Fruit fly (Drosophila melanogaster): ENCODE data around the gene CG34355.
A peak's percentile ranks its signal among the peaks of the same experiment; 100 is the strongest.

Gene CG34355

DNA sequence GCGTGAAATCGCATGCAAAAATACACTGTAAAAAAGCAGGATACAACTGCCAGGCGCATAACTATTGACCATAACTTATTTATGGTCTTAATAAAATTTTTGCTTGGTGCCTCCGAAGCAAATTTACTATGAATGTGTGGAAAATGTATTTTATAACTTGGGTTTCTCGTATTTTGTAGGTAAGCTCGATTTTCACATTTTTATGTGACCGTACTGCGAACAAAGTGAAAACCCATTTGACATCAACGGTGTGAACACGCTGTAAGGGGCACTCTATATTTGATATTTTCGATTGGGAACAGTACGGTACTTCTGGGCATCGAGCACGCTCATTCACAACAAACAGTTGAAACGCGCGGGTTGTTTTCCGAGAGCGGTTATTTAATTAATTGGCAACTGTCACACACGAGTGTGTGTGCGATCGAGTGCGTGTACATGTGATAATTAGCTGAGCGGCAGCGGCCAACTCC, 22.2 kb upstream of the CG34355 start, which contains the start of the genes Nup98-96 and mbc (continued):
- peak; percentile 86 for TF ChIP-seq chm (GFP tag; IDR thresholded peaks at IDR 0.05)
- peak; percentile 83 for TF ChIP-seq CG3995 (GFP tag; optimal IDR thresholded peaks at IDR 0.05)
- TF ChIP-seq trh (GFP tag; optimal IDR thresholded peaks at IDR 0.05), result peak; percentile 80
- peak; percentile 93 for TF ChIP-seq CoRest (tag; optimal IDR thresholded peaks at IDR 0.05)
- no peak for TF ChIP-seq prd (optimal IDR thresholded peaks at IDR 0.05)
- peak; percentile 92 for TF ChIP-seq prd (GFP tag; IDR thresholded peaks at IDR 0.05)
- TF ChIP-seq Xrp1 (GFP tag; IDR thresholded peaks at IDR 0.05), result peak; percentile 80
- TF ChIP-seq bbx (GFP tag; IDR thresholded peaks at IDR 0.05; ENCODE audit: partially characterized antibody), result peak; percentile 45; the same call in 1 of the 2 replicates
- TF ChIP-seq grn (GFP tag; optimal IDR thresholded peaks at IDR 0.05), result peak; percentile 3
- TF ChIP-seq Bgb (GFP tag; IDR thresholded peaks at IDR 0.05; ENCODE audit: partially characterized antibody), result peak; percentile 63; the same call in 1 of the 2 replicates
- TF ChIP-seq Abd-B (GFP tag; optimal IDR thresholded peaks at IDR 0.05), result peak; percentile 92
- TF ChIP-seq CG13775 (GFP tag; optimal IDR thresholded peaks at IDR 0.05), result peak; percentile 92
- TF ChIP-seq trem (tag; optimal IDR thresholded peaks at IDR 0.05), result peak; percentile 91
- peak; percentile 82 for TF ChIP-seq croc (GFP tag; conservative IDR thresholded peaks at IDR 0.05)
- peak; percentile 92 for TF ChIP-seq CG14441 (GFP tag; IDR thresholded peaks at IDR 0.05)
- peak; percentile 83 for TF ChIP-seq NC2α (GFP tag; optimal IDR thresholded peaks at IDR 0.05)
- TF ChIP-seq mld (GFP tag; IDR thresholded peaks at IDR 0.05; ENCODE audit: partially characterized antibody), result no peak
- TF ChIP-seq Ptx1 (GFP tag; IDR thresholded peaks at IDR 0.05), result peak; percentile 91
- TF ChIP-seq Scr (GFP tag; IDR thresholded peaks at IDR 0.05; ENCODE audit: partially characterized antibody), result peak; percentile 42
- peak; percentile 80 for TF ChIP-seq CG12299 (tag; optimal IDR thresholded peaks at IDR 0.05)
- TF ChIP-seq zfh1 (GFP tag; IDR thresholded peaks at IDR 0.05), result peak; percentile 70; the same call in 2 of the 3 replicates
- peak; percentile 85 for TF ChIP-seq Dad (GFP tag; optimal IDR thresholded peaks at IDR 0.05)
- no peak for TF ChIP-seq sna (GFP tag; IDR thresholded peaks at IDR 0.05; ENCODE audit: partially characterized antibody)
- peak; percentile 90 for TF ChIP-seq CG2712 (tag; optimal IDR thresholded peaks at IDR 0.05)
- peak; percentile 48; the same call in 1 of the 3 replicates for TF ChIP-seq gce (GFP tag; IDR thresholded peaks at IDR 0.05)
- peak; percentile 94 for TF ChIP-seq CHES-1-like (GFP tag; optimal IDR thresholded peaks at IDR 0.05)
- TF ChIP-seq CG17802 (tag; optimal IDR thresholded peaks at IDR 0.05), result peak; percentile 87
- TF ChIP-seq D19B (GFP tag; optimal IDR thresholded peaks at IDR 0.05), result peak; percentile 48
- peak; percentile 89 for TF ChIP-seq Ets97D (GFP tag; optimal IDR thresholded peaks at IDR 0.05)
- no peak for TF ChIP-seq CG43689 (GFP tag; IDR thresholded peaks at IDR 0.05)
- TF ChIP-seq tll (GFP tag; optimal IDR thresholded peaks at IDR 0.05), result peak; percentile 57 to 98
- peak; percentile 73; the same call in 1 of the 2 replicates for TF ChIP-seq danr (GFP tag; IDR thresholded peaks at IDR 0.05)
- no peak for TF ChIP-seq CG6683 (GFP tag; optimal IDR thresholded peaks at IDR 0.05)
- peak; percentile 89 for TF ChIP-seq CG17829 (tag; optimal IDR thresholded peaks at IDR 0.05)
- TF ChIP-seq crp (GFP tag; optimal IDR thresholded peaks at IDR 0.05), result peak in 1 of 2 experiments; percentile 56
- TF ChIP-seq Camta (GFP tag; optimal IDR thresholded peaks at IDR 0.05), result peak; percentile 85
- peak; percentile 88 for TF ChIP-seq E2f1 (GFP tag; IDR thresholded peaks at IDR 0.05)
- peak; percentile 49 for TF ChIP-seq Dp (GFP tag; optimal IDR thresholded peaks at IDR 0.05)
- TF ChIP-seq Mrtf (GFP tag; IDR thresholded peaks at IDR 0.05), result peak; percentile 84
- peak; percentile 92 for TF ChIP-seq gem (tag; optimal IDR thresholded peaks at IDR 0.05)
- TF ChIP-seq br (optimal IDR thresholded peaks at IDR 0.05), result no peak
- peak; percentile 88 for TF ChIP-seq sug (tag; optimal IDR thresholded peaks at IDR 0.05)
- TF ChIP-seq tgo (GFP tag; IDR thresholded peaks at IDR 0.05), result peak; percentile 83
- TF ChIP-seq B-H1 (GFP tag; IDR thresholded peaks at IDR 0.05), result peak; percentile 63
- peak; percentile 63 for TF ChIP-seq rib (GFP tag; IDR thresholded peaks at IDR 0.05)
- TF ChIP-seq CG11093 (GFP tag; IDR thresholded peaks at IDR 0.05), result peak; percentile 63; the same call in 1 of the 3 replicates
- peak; percentile 86 for TF ChIP-seq CG12769 (tag; optimal IDR thresholded peaks at IDR 0.05)
- TF ChIP-seq CG31365 (tag; optimal IDR thresholded peaks at IDR 0.05), result no peak
- peak; percentile 82 for TF ChIP-seq her (GFP tag; optimal IDR thresholded peaks at IDR 0.05)
- peak; percentile 87 for TF ChIP-seq tin (GFP tag; optimal IDR thresholded peaks at IDR 0.05)

All from whole organism, embryonic.